Worm (Caenorhabditis elegans) whole organism, early embryonic: ENCODE results near the gene F37A4.4.

Source experiments
- B0310.2 ChIP-seq: sonication (generic microtip); optimal IDR thresholded peaks from 2 replicates; lab custom pipeline; 2016; ENCODE audit warnings: mild to moderate bottlenecking, missing genetic modification characterization, missing compliant biosample characterization
- F13C5.2 ChIP-seq: sonication (generic microtip); optimal IDR thresholded peaks from 2 replicates; lab custom pipeline; 2017; ENCODE audit warnings: mild to moderate bottlenecking, missing genetic modification characterization, inconsistent platforms, missing compliant biosample characterization
- aly-1 ChIP-seq: sonication (generic microtip); optimal IDR thresholded peaks from 2 replicates; lab custom pipeline; 2016; ENCODE audit warnings: missing genetic modification characterization, missing compliant biosample characterization
- ama-1 ChIP-seq: fragments of 150-350 bp; optimal IDR thresholded peaks from 2 replicates; lab custom pipeline; 2014
- ceh-13 ChIP-seq: fragments of 200-800 bp; sonication (Bioruptor generic); optimal IDR thresholded peaks from 2 replicates; lab custom pipeline; 2018; ENCODE audit warnings: mild to moderate bottlenecking, missing genetic modification characterization, missing compliant biosample characterization
- ceh-36 ChIP-seq: sonication (generic microtip); optimal IDR thresholded peaks from 2 replicates; lab custom pipeline; 2016; ENCODE audit warnings: missing genetic modification characterization, inconsistent platforms, missing compliant biosample characterization
- ets-7 ChIP-seq: sonication (generic microtip); optimal IDR thresholded peaks from 2 replicates; lab custom pipeline; 2016; ENCODE audit warnings: missing genotype, missing genetic modification characterization, missing compliant biosample characterization
- flt-1 ChIP-seq: fragments of 200-800 bp; sonication (Bioruptor generic); IDR thresholded peaks from 2 replicates; pipeline ENCODE4 v1.3.6; 2022; ENCODE audit warnings: missing genetic modification characterization, missing compliant biosample characterization
- hmbx-1 ChIP-seq: sonication (generic microtip); optimal IDR thresholded peaks from 2 replicates; lab custom pipeline; 2016; ENCODE audit warnings: mild to moderate bottlenecking, missing genetic modification characterization, missing compliant biosample characterization
- hmg-4 ChIP-seq: fragments of 200-800 bp; sonication (Bioruptor generic); optimal IDR thresholded peaks from 2 replicates; lab custom pipeline; 2018; ENCODE audit warnings: mild to moderate bottlenecking, missing genetic modification characterization, missing compliant biosample characterization
- hnd-1 ChIP-seq: sonication (generic microtip); optimal IDR thresholded peaks from 2 replicates; lab custom pipeline; 2016; ENCODE audit warnings: missing genetic modification characterization, missing compliant biosample characterization
- pes-1 ChIP-seq: fragments of 200-800 bp; sonication (Bioruptor generic); IDR thresholded peaks from 2 replicates; pipeline ENCODE4 v1.3.6; 2022; ENCODE audit warnings: missing genetic modification reagents, missing genetic modification characterization, missing compliant biosample characterization
- scrt-1 ChIP-seq: fragments of 200-800 bp; sonication (Bioruptor generic); IDR thresholded peaks from 2 replicates; pipeline ENCODE4 v1.3.6; 2022; ENCODE audit warnings: missing genetic modification characterization, missing compliant biosample characterization
- sea-1 ChIP-seq: fragments of 200-800 bp; sonication (Bioruptor generic); conservative IDR thresholded peaks from 2 replicates; pipeline ENCODE4 v1.3.6; 2022; ENCODE audit warnings: missing genetic modification characterization, missing compliant biosample characterization
- tbx-11 ChIP-seq: fragments of 200-800 bp; sonication (Bioruptor generic); IDR thresholded peaks from 2 replicates; pipeline ENCODE4 v1.3.6; 2022; ENCODE audit warnings: missing genetic modification characterization, missing compliant biosample characterization
- tbx-37 ChIP-seq: fragments of 200-800 bp; sonication (Bioruptor generic); conservative IDR thresholded peaks from 2 replicates; pipeline ENCODE4 v1.3.6; 2022; ENCODE audit warnings: missing genetic modification reagents, missing genetic modification characterization, missing compliant biosample characterization
- tra-4 ChIP-seq: sonication (generic microtip); optimal IDR thresholded peaks from 2 replicates; lab custom pipeline; 2017; ENCODE audit warnings: missing genetic modification characterization, missing compliant biosample characterization

Gene F37A4.4

DNA sequence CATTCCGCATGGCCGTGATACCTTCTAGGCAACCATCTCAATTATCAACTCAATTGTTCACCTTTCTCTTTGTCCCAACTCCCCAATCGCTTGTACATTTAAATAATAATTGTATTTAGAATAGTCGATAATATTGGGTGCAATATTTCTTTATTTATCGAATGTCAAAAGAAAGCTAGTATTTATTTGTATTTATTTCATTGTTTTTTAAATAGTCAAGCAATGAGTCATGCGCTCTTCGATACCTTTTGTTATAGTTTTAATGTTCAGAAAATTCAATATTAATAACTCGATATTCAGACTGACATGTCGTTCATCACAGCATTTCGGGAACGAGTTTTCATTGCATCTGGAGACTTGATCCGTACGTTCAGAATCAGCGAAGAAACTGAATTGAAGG lies 12.1 kb downstream of the F37A4.4 start, which contains the start of gene wdr-4:
TSS of gene wdr-4 (plus strand) at position 301 of the 400 bp plus-strand sequence.
- TF ChIP-seq tbx-37 (GFP tag; lab: Robert Waterston, UW) = no peak
- TF ChIP-seq B0310.2 (tag; lab: Kevin White, UChicago) = no peak
- TF ChIP-seq ceh-13 (GFP tag; lab: Kevin White, UChicago) = no peak
- TF ChIP-seq F13C5.2 (tag; lab: Kevin White, UChicago) = no peak
- TF ChIP-seq sea-1 (GFP tag; lab: Robert Waterston, UW) = no peak
- no peak for TF ChIP-seq ceh-36 (tag; lab: Kevin White, UChicago)
- no peak for TF ChIP-seq ets-7
- no peak for TF ChIP-seq hmbx-1 (tag; lab: Kevin White, UChicago)
- TF ChIP-seq pes-1 (GFP tag; lab: Robert Waterston, UW) = no peak
- no peak for TF ChIP-seq ama-1 (lab: Kevin White, UChicago)
- TF ChIP-seq aly-1 = no peak
- no peak for TF ChIP-seq hnd-1 (tag; lab: Kevin White, UChicago)
- no peak for TF ChIP-seq flt-1 (GFP tag; lab: Robert Waterston, UW)
- no peak for TF ChIP-seq tbx-11 (GFP tag; lab: Robert Waterston, UW)
- TF ChIP-seq tra-4 (tag; lab: Kevin White, UChicago) = no peak
- no peak for TF ChIP-seq hmg-4 (GFP tag; lab: Kevin White, UChicago)
- no peak for TF ChIP-seq scrt-1

DNA sequence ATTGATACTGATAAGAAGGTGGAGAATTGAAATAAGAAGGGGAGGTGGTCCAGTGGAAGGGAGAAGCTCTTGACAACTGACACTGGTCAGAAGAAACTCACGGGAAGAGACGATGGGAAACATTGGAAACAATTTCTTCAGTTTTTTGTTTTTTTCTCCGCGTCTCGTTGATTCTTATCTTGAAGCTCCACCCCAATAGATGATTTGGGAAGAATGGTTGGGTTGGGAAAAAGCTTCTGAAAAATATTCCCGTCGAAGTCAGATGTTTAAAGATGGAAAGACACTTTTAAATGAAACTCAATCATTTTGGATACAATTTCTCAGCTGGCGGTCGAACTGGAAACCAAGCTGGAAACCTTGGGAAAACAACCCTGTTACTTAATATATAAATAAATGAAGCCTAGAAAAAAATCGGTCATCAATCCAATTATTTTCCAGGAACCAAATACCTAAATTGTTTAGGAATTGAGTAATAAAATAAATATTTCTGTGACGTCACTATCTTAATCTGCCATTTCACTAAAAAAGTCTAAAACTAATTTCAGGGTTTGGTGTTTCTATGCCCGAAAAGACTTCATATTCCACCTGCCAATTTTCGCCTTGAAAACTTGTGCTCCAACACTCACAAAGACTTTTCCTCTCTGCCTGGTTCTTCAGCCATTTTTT lies 17.0 kb downstream of the F37A4.4 start, which contains the start of the genes Y102E9.5 and odr-4:
TSS of gene Y102E9.5 (minus strand) at position 101 of the 666 bp plus-strand sequence.
TSS of gene odr-4 (plus strand) at position 616 of the 666 bp plus-strand sequence.
- TF ChIP-seq ceh-13 (GFP tag; lab: Kevin White, UChicago) (no peak), F13C5.2 (tag; lab: Kevin White, UChicago) (no peak), ets-7 (no peak), tra-4 (tag; lab: Kevin White, UChicago) (no peak), ama-1 (lab: Kevin White, UChicago) (no peak), ceh-36 (tag; lab: Kevin White, UChicago) (no peak), tbx-37 (GFP tag; lab: Robert Waterston, UW) (no peak), hnd-1 (tag; lab: Kevin White, UChicago) (no peak), scrt-1 (no peak), hmbx-1 (tag; lab: Kevin White, UChicago) (no peak), sea-1 (GFP tag; lab: Robert Waterston, UW) (no peak), hmg-4 (GFP tag; lab: Kevin White, UChicago) (no peak), flt-1 (GFP tag; lab: Robert Waterston, UW) (no peak), aly-1 (no peak), tbx-11 (GFP tag; lab: Robert Waterston, UW) (no peak), B0310.2 (tag; lab: Kevin White, UChicago) (no peak), pes-1 (GFP tag; lab: Robert Waterston, UW) (no peak)

DNA sequence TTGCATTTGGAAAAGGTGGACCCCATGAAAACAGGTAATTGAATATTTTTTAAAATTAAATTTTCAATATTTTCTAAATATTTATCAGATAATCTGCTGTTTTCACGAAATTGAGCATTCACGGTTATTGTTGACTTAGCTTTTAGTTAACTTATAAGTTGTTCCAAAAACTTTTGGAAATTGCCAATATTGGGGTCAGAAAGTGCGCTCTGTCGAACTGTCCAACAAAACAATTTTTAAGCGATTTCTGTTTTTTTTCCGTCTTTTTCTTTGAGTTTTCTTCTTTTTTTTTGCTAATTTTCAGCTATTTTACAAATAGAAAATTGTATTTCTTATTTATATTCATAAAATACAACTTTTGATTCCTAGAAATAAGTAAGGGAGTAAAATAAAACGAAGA lies 17.9 kb downstream of the F37A4.4 start:
- TF ChIP-seq flt-1 (GFP tag; lab: Robert Waterston, UW) (no peak), tra-4 (tag; lab: Kevin White, UChicago) (no peak), pes-1 (GFP tag; lab: Robert Waterston, UW) (no peak), scrt-1 (no peak), ceh-36 (tag; lab: Kevin White, UChicago) (no peak), sea-1 (GFP tag; lab: Robert Waterston, UW) (no peak), tbx-37 (GFP tag; lab: Robert Waterston, UW) (no peak), tbx-11 (GFP tag; lab: Robert Waterston, UW) (no peak), F13C5.2 (tag; lab: Kevin White, UChicago) (no peak), hmg-4 (GFP tag; lab: Kevin White, UChicago) (no peak), B0310.2 (tag; lab: Kevin White, UChicago) (no peak), aly-1 (no peak), ets-7 (no peak), ceh-13 (GFP tag; lab: Kevin White, UChicago) (no peak), ama-1 (lab: Kevin White, UChicago) (no peak), hnd-1 (tag; lab: Kevin White, UChicago) (no peak), hmbx-1 (tag; lab: Kevin White, UChicago) (no peak)

DNA sequence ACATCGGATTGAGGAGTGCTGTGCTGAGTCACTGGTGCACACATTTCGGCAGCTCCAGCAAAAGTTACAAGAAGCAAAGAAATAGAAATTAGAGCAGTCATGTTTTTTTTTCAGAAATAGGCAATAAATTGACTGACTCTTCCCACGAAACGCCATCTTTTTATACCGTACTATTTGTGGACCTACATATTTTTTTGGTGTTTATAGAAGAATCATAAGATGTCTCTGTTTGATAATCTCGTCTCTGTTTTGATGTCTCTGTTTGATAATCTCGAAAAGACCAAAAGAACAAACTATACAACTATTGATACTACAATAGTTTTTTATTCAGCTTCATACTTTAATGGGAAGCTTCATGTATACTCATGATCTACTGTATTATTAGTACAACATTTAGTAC lies 21.1 kb downstream of the F37A4.4 start, which contains the start of gene Y102E9.3:
TSS of gene Y102E9.3 (minus strand) at position 101 of the 400 bp plus-strand sequence.
- TF ChIP-seq ama-1 (lab: Kevin White, UChicago) (no peak), ceh-13 (GFP tag; lab: Kevin White, UChicago) (no peak), F13C5.2 (tag; lab: Kevin White, UChicago) (no peak), sea-1 (GFP tag; lab: Robert Waterston, UW) (no peak), hnd-1 (tag; lab: Kevin White, UChicago) (no peak), pes-1 (GFP tag; lab: Robert Waterston, UW) (no peak), tbx-11 (GFP tag; lab: Robert Waterston, UW) (no peak), hmbx-1 (tag; lab: Kevin White, UChicago) (no peak), flt-1 (GFP tag; lab: Robert Waterston, UW) (no peak), aly-1 (no peak), ceh-36 (tag; lab: Kevin White, UChicago) (no peak), hmg-4 (GFP tag; lab: Kevin White, UChicago) (no peak), ets-7 (no peak), B0310.2 (tag; lab: Kevin White, UChicago) (no peak), tra-4 (tag; lab: Kevin White, UChicago) (no peak), scrt-1 (no peak), tbx-37 (GFP tag; lab: Robert Waterston, UW) (no peak)

DNA sequence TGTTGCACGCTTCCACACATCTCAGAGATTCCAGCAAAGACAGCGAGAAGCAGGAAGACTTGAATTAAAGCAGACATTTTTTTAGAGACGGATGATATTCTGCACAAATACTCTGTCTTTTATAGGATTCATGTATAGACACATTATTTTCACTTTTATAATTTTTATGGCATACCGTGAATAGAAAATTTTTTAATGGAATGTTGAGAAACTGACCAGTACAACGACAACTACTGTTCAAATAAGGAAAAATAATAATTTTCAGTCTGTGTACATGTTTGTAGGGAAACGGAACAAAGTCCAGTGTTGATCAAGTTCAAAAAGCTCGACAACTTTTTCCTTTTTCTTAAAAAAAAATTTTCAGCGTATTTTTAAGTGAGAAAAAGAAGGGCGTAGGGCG lies 23.2 kb downstream of the F37A4.4 start, which contains the start of gene Y102E9.6:
TSS of gene Y102E9.6 (minus strand) at position 101 of the 400 bp plus-strand sequence.
- no peak for TF ChIP-seq aly-1
- no peak for TF ChIP-seq hmbx-1 (tag; lab: Kevin White, UChicago)
- no peak for TF ChIP-seq sea-1 (GFP tag; lab: Robert Waterston, UW)
- no peak for TF ChIP-seq flt-1 (GFP tag; lab: Robert Waterston, UW)
- no peak for TF ChIP-seq ama-1 (lab: Kevin White, UChicago)
- no peak for TF ChIP-seq ceh-13 (GFP tag; lab: Kevin White, UChicago)
- TF ChIP-seq hnd-1 (tag; lab: Kevin White, UChicago) = no peak
- no peak for TF ChIP-seq ets-7
- no peak for TF ChIP-seq pes-1 (GFP tag; lab: Robert Waterston, UW)

ce11 chrIII:6736971-6737370 lies 23.6 kb downstream of the F37A4.4 start, which contains the start of gene K07E12.2:
TSS of gene K07E12.2 (plus strand) at chrIII:6737271.
- no peak for TF ChIP-seq flt-1 (GFP tag; lab: Robert Waterston, UW)
- TF ChIP-seq hmg-4 (GFP tag; lab: Kevin White, UChicago) = no peak
